Fruit fly (Drosophila melanogaster): ENCODE measurements around the gene CG5280.

- TF ChIP-seq CG14965 (GFP tag; optimal IDR thresholded peaks at IDR 0.05; ENCODE audit: borderline replicate concordance) (no peak), CG31365 (tag; optimal IDR thresholded peaks at IDR 0.05) (no peak), CG14441 (GFP tag; IDR thresholded peaks at IDR 0.05) (no peak), H15 (GFP tag; IDR thresholded peaks at IDR 0.05) (no peak), otp (GFP tag; IDR thresholded peaks at IDR 0.05) (no peak), Bgb (GFP tag; IDR thresholded peaks at IDR 0.05; ENCODE audit: partially characterized antibody) (peak; percentile 65), usp (GFP tag; optimal IDR thresholded peaks at IDR 0.05) (no peak), CG10147 (GFP tag; optimal IDR thresholded peaks at IDR 0.05) (no peak), CG7928 (GFP tag; optimal IDR thresholded peaks at IDR 0.05) (no peak), fu2 (GFP tag; optimal IDR thresholded peaks at IDR 0.05) (no peak), CG7357 (GFP tag; IDR thresholded peaks at IDR 0.05) (no peak), Neu2 (GFP tag; optimal IDR thresholded peaks at IDR 0.05; ENCODE audit: borderline replicate concordance) (no peak), Eip74EF (GFP tag; optimal IDR thresholded peaks at IDR 0.05) (no peak)
These were observed 35.9 kb downstream of the CG5280 start, which contains the start of the genes CG43783 and orb2 for dm6 chr3L:8953962-8954647.
